Fruit fly (Drosophila melanogaster): ENCODE results near the gene CG9547.

Gene CG9547

dm6 chr2L:6471978-6472776, 22.2 kb downstream of the CG9547 start (continued):
- TF ChIP-seq D19A (tag; optimal IDR thresholded peaks at IDR 0.05) (peak; percentile 31), Hmr (GFP tag; optimal IDR thresholded peaks at IDR 0.05) (no peak), CG14710 (tag; optimal IDR thresholded peaks at IDR 0.05) (no peak), CG13775 (GFP tag; optimal IDR thresholded peaks at IDR 0.05) (no peak), CG4360 (GFP tag; IDR thresholded peaks at IDR 0.05) (no peak), CG15011 (GFP tag; optimal IDR thresholded peaks at IDR 0.05) (no peak), emc (GFP tag; optimal IDR thresholded peaks at IDR 0.05) (no peak), Usf (GFP tag; optimal IDR thresholded peaks at IDR 0.05) (no peak), ato (GFP tag; IDR thresholded peaks at IDR 0.05; ENCODE audit: partially characterized antibody) (no peak), Optix (GFP tag; IDR thresholded peaks at IDR 0.05) (no peak), Stat92E (GFP tag; optimal IDR thresholded peaks at IDR 0.05) (no peak), so (GFP tag; IDR thresholded peaks at IDR 0.05) (peak; percentile 16; the same call in 1 of the 3 replicates), disco-r (GFP tag; optimal IDR thresholded peaks at IDR 0.05) (no peak), CG18476 (GFP tag; optimal IDR thresholded peaks at IDR 0.05) (peak; percentile 40), CTCF (GFP tag; optimal IDR thresholded peaks at IDR 0.05) (no peak), CG9797 (GFP tag; optimal IDR thresholded peaks at IDR 0.05) (no peak), Dip3 (GFP tag; optimal IDR thresholded peaks at IDR 0.05) (no peak), mld (GFP tag; IDR thresholded peaks at IDR 0.05; ENCODE audit: partially characterized antibody) (no peak), wor (GFP tag; IDR thresholded peaks at IDR 0.05) (no peak), pnt (GFP tag; optimal IDR thresholded peaks at IDR 0.05) (no peak), CG12155 (GFP tag; optimal IDR thresholded peaks at IDR 0.05) (no peak), sc (optimal IDR thresholded peaks at IDR 0.05) (no peak), sc (GFP tag; optimal IDR thresholded peaks at IDR 0.05) (no peak), dimm (GFP tag; IDR thresholded peaks at IDR 0.05) (no peak), Bteb2 (GFP tag; optimal IDR thresholded peaks at IDR 0.05) (no peak), CG1602 (GFP tag; optimal IDR thresholded peaks at IDR 0.05) (no peak), Camta (GFP tag; optimal IDR thresholded peaks at IDR 0.05) (no peak), CG7372 (GFP tag; IDR thresholded peaks at IDR 0.05) (no peak), CG2120 (GFP tag; optimal IDR thresholded peaks at IDR 0.05) (no peak), twi (tag; optimal IDR thresholded peaks at IDR 0.05) (no peak), chn (GFP tag; optimal IDR thresholded peaks at IDR 0.05) (no peak), Adf1 (GFP tag; IDR thresholded peaks at IDR 0.05) (no peak), CG2199 (GFP tag; IDR thresholded peaks at IDR 0.05) (peak; percentile 75; the same call in 1 of the 3 replicates), Dek (tag; optimal IDR thresholded peaks at IDR 0.05) (no peak), bcd (GFP tag; optimal IDR thresholded peaks at IDR 0.05) (peak; percentile 38), Ravus (GFP tag; IDR thresholded peaks at IDR 0.05) (no peak), gem (tag; optimal IDR thresholded peaks at IDR 0.05) (peak; percentile 55), Dip2 (GFP tag; IDR thresholded peaks at IDR 0.05) (no peak), hkb (optimal IDR thresholded peaks at IDR 0.05) (no peak), hkb (GFP tag; IDR thresholded peaks at IDR 0.05) (no peak), YL-1 (GFP tag; optimal IDR thresholded peaks at IDR 0.05) (no peak), prd (optimal IDR thresholded peaks at IDR 0.05) (no peak), prd (GFP tag; IDR thresholded peaks at IDR 0.05) (no peak), scrt (GFP tag; optimal IDR thresholded peaks at IDR 0.05) (no peak), kay (GFP tag; optimal IDR thresholded peaks at IDR 0.05) (no peak), mam (GFP tag; optimal IDR thresholded peaks at IDR 0.05) (no peak), Bgb (GFP tag; IDR thresholded peaks at IDR 0.05; ENCODE audit: partially characterized antibody) (peak; percentile 31; the same call in 1 of the 2 replicates), CG6254 (GFP tag; optimal IDR thresholded peaks at IDR 0.05) (no peak), CG18599 (GFP tag; optimal IDR thresholded peaks at IDR 0.05) (peak; percentile 10), CG4707 (GFP tag; optimal IDR thresholded peaks at IDR 0.05) (no peak), wdn (GFP tag; IDR thresholded peaks at IDR 0.05) (no peak), al (GFP tag; IDR thresholded peaks at IDR 0.05) (no peak)

Measured in whole organism, embryonic.